Worm (Caenorhabditis elegans) whole organism, early embryonic: Measurements from ENCODE around the gene npr-6.

Experiments used
- B0310.2 ChIP-seq: sonication (generic microtip); optimal IDR thresholded peaks from 2 replicates; lab custom pipeline; 2016; ENCODE audit warnings: mild to moderate bottlenecking, missing genetic modification characterization, missing compliant biosample characterization
- F13C5.2 ChIP-seq: sonication (generic microtip); optimal IDR thresholded peaks from 2 replicates; lab custom pipeline; 2017; ENCODE audit warnings: mild to moderate bottlenecking, missing genetic modification characterization, inconsistent platforms, missing compliant biosample characterization
- aly-1 ChIP-seq: sonication (generic microtip); optimal IDR thresholded peaks from 2 replicates; lab custom pipeline; 2016; ENCODE audit warnings: missing genetic modification characterization, missing compliant biosample characterization
- ama-1 ChIP-seq: fragments of 150-350 bp; optimal IDR thresholded peaks from 2 replicates; lab custom pipeline; 2014
- ceh-13 ChIP-seq: fragments of 200-800 bp; sonication (Bioruptor generic); optimal IDR thresholded peaks from 2 replicates; lab custom pipeline; 2018; ENCODE audit warnings: mild to moderate bottlenecking, missing genetic modification characterization, missing compliant biosample characterization
- ceh-36 ChIP-seq: sonication (generic microtip); optimal IDR thresholded peaks from 2 replicates; lab custom pipeline; 2016; ENCODE audit warnings: missing genetic modification characterization, inconsistent platforms, missing compliant biosample characterization
- ets-7 ChIP-seq: sonication (generic microtip); optimal IDR thresholded peaks from 2 replicates; lab custom pipeline; 2016; ENCODE audit warnings: missing genotype, missing genetic modification characterization, missing compliant biosample characterization
- flt-1 ChIP-seq: fragments of 200-800 bp; sonication (Bioruptor generic); IDR thresholded peaks from 2 replicates; pipeline ENCODE4 v1.3.6; 2022; ENCODE audit warnings: missing genetic modification characterization, missing compliant biosample characterization
- hmbx-1 ChIP-seq: sonication (generic microtip); optimal IDR thresholded peaks from 2 replicates; lab custom pipeline; 2016; ENCODE audit warnings: mild to moderate bottlenecking, missing genetic modification characterization, missing compliant biosample characterization
- hmg-4 ChIP-seq: fragments of 200-800 bp; sonication (Bioruptor generic); optimal IDR thresholded peaks from 2 replicates; lab custom pipeline; 2018; ENCODE audit warnings: mild to moderate bottlenecking, missing genetic modification characterization, missing compliant biosample characterization
- hnd-1 ChIP-seq: sonication (generic microtip); optimal IDR thresholded peaks from 2 replicates; lab custom pipeline; 2016; ENCODE audit warnings: missing genetic modification characterization, missing compliant biosample characterization
- pes-1 ChIP-seq: fragments of 200-800 bp; sonication (Bioruptor generic); IDR thresholded peaks from 2 replicates; pipeline ENCODE4 v1.3.6; 2022; ENCODE audit warnings: missing genetic modification reagents, missing genetic modification characterization, missing compliant biosample characterization
- scrt-1 ChIP-seq: fragments of 200-800 bp; sonication (Bioruptor generic); IDR thresholded peaks from 2 replicates; pipeline ENCODE4 v1.3.6; 2022; ENCODE audit warnings: missing genetic modification characterization, missing compliant biosample characterization
- sea-1 ChIP-seq: fragments of 200-800 bp; sonication (Bioruptor generic); conservative IDR thresholded peaks from 2 replicates; pipeline ENCODE4 v1.3.6; 2022; ENCODE audit warnings: missing genetic modification characterization, missing compliant biosample characterization
- tbx-11 ChIP-seq: fragments of 200-800 bp; sonication (Bioruptor generic); IDR thresholded peaks from 2 replicates; pipeline ENCODE4 v1.3.6; 2022; ENCODE audit warnings: missing genetic modification characterization, missing compliant biosample characterization
- tbx-37 ChIP-seq: fragments of 200-800 bp; sonication (Bioruptor generic); conservative IDR thresholded peaks from 2 replicates; pipeline ENCODE4 v1.3.6; 2022; ENCODE audit warnings: missing genetic modification reagents, missing genetic modification characterization, missing compliant biosample characterization
- tra-4 ChIP-seq: sonication (generic microtip); optimal IDR thresholded peaks from 2 replicates; lab custom pipeline; 2017; ENCODE audit warnings: missing genetic modification characterization, missing compliant biosample characterization

npr-6 gene

DNA sequence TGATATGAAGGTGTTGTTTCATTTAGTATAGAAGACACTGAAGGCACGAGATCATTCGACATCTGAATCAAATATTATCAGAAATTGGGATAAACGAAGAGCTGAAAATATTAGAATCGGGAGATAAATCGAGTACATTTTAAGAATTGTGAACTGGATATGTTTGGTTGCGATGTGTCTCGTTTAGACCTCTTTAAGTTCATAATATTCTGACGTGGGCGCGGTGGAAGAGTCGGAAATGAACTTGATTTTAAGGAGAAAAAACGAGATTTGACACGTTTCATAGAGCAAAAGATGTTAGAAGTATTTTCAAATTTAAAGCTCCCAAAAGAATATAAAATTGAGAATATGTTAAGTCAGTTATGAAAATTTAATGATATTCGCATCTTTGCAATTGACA, at the start of gene npr-6:
TSS of gene npr-6 (minus strand) at position 101 of the 400 bp plus-strand sequence.
- TF ChIP-seq B0310.2 (tag; lab: Kevin White, UChicago) (no peak), ets-7 (tag; lab: Kevin White, UChicago) (no peak), ama-1 (lab: Kevin White, UChicago) (no peak), scrt-1 (GFP tag; lab: Robert Waterston, UW) (no peak)

DNA sequence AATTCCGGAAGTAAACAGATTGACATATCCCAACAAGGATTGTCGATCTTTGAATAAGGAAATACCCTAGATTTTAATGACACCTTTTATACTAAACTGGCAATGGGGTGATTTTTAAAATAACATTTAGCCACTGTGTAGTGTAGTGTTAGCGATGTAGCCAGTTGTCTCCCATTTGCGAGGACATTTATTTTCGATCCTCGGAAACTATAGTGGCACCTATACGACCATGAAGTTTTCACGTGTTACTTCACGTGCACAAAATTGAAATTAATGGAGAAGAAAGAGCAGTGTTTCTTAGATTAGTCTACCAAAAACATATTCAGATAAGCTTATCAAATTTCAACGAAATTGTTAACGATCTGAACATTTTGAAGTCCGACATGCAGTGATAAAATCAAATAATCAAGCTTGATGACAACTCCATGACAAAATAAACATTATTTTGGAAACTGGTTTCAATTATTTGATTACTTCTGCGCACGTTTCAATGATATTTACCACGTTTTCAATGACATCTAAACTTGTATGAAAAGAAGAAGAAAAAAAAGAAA, 47.8 kb upstream of the npr-6 start, which contains the start of gene R07E3.4:
TSS of gene R07E3.4 (minus strand) at position 51 of the 554 bp plus-strand sequence.
- TF ChIP-seq sea-1: no peak
- no peak for TF ChIP-seq tbx-11 (GFP tag; lab: Robert Waterston, UW)
- no peak for TF ChIP-seq F13C5.2 (tag; lab: Kevin White, UChicago)
- TF ChIP-seq ets-7 (tag; lab: Kevin White, UChicago): no peak

ce11 chrX:10332035-10332614, 46.6 kb upstream of the npr-6 start:
- no peak for TF ChIP-seq B0310.2 (tag; lab: Kevin White, UChicago)
- TF ChIP-seq ceh-36: no peak
- no peak for TF ChIP-seq flt-1
- TF ChIP-seq tbx-11 (GFP tag; lab: Robert Waterston, UW): no peak
- TF ChIP-seq sea-1: no peak
- TF ChIP-seq scrt-1 (GFP tag; lab: Robert Waterston, UW): no peak
- no peak for TF ChIP-seq hmg-4
- TF ChIP-seq pes-1 (GFP tag; lab: Robert Waterston, UW): no peak
- TF ChIP-seq ama-1 (lab: Kevin White, UChicago): no peak
- TF ChIP-seq hnd-1 (tag; lab: Kevin White, UChicago): no peak
- no peak for TF ChIP-seq ets-7 (tag; lab: Kevin White, UChicago)
- no peak for TF ChIP-seq tra-4 (tag; lab: Kevin White, UChicago)
- no peak for TF ChIP-seq ceh-13 (GFP tag; lab: Kevin White, UChicago)
- no peak for TF ChIP-seq F13C5.2 (tag; lab: Kevin White, UChicago)
- no peak for TF ChIP-seq tbx-37

DNA sequence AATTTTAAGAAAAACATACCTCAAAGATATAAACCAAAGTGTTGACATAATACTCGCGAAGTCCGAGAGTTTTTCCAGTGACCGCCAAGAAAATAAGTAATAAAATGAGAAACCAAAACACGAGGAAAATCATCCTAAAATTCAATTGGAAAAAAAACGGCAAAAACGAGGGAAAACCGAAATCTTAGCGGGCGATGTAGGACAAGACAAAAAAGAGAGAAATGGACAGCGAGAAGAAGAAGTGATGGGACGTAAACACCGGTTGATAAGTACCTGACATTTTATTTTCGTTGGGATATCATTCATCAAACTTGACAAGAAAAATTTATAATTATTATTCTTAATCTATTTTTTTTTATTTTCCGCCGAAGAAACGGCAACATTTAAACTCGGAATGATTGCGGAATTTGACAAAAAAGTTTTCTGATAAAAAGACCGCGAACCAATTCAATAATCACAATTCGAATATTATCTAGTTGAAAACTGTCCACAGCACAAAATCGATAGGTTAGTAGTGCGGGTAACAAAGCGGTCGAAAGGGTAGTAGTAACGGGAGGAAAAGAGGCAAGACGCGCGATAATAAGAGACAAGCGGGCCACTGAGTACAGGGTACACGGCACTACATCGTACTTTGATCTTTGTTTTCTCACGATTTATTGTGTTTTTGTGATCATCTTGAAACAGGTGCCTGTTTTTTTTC, 41.9 kb upstream of the npr-6 start, which contains the start of gene acl-5:
TSS of gene acl-5 (minus strand) at position 134 of the 700 bp plus-strand sequence.
- TF ChIP-seq B0310.2 (tag; lab: Kevin White, UChicago): no peak

ce11 chrX:10321401-10321800, 35.9 kb upstream of the npr-6 start:
- TF ChIP-seq F13C5.2 (tag; lab: Kevin White, UChicago) (no peak), ama-1 (lab: Kevin White, UChicago) (no peak), pes-1 (GFP tag; lab: Robert Waterston, UW) (no peak), ets-7 (tag; lab: Kevin White, UChicago) (no peak), tra-4 (tag; lab: Kevin White, UChicago) (no peak), hnd-1 (tag; lab: Kevin White, UChicago) (no peak)

DNA sequence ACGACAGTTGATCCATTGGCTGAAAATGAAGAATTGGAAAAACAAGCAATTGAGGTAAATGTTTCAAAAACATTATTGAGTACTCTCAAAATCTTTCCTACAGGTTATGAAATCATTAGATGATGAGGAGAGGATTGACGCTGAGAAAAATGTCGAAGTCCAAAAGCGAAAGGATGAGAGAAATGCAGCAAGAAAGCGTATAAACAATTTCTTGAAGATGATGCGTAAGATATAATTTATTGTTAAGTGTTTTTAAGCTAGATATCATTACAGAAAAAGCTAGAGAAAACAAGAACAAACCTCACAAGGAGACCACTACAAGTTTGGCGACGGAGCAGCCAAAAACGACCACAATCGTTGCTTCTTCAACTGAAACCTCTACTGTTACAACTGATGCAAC, 34.1 kb upstream of the npr-6 start:
- no peak for TF ChIP-seq sea-1
- TF ChIP-seq ceh-36: no peak
- no peak for TF ChIP-seq scrt-1 (GFP tag; lab: Robert Waterston, UW)
- TF ChIP-seq ama-1 (lab: Kevin White, UChicago): no peak
- no peak for TF ChIP-seq hmg-4
- TF ChIP-seq ceh-13 (GFP tag; lab: Kevin White, UChicago): no peak
- no peak for TF ChIP-seq B0310.2 (tag; lab: Kevin White, UChicago)
- no peak for TF ChIP-seq hnd-1 (tag; lab: Kevin White, UChicago)
- no peak for TF ChIP-seq tbx-11 (GFP tag; lab: Robert Waterston, UW)
- TF ChIP-seq aly-1 (tag; lab: Kevin White, UChicago): no peak
- no peak for TF ChIP-seq flt-1
- no peak for TF ChIP-seq hmbx-1 (tag; lab: Kevin White, UChicago)
- no peak for TF ChIP-seq pes-1 (GFP tag; lab: Robert Waterston, UW)
- TF ChIP-seq tbx-37: no peak

ce11 chrX:10318437-10318836, 32.9 kb upstream of the npr-6 start:
- TF ChIP-seq aly-1 (tag; lab: Kevin White, UChicago) (no peak), ama-1 (lab: Kevin White, UChicago) (no peak), ceh-36 (no peak), tbx-11 (GFP tag; lab: Robert Waterston, UW) (no peak), hmg-4 (no peak), scrt-1 (GFP tag; lab: Robert Waterston, UW) (no peak), B0310.2 (tag; lab: Kevin White, UChicago) (no peak), pes-1 (GFP tag; lab: Robert Waterston, UW) (no peak), tbx-37 (no peak), ets-7 (tag; lab: Kevin White, UChicago) (no peak), hnd-1 (tag; lab: Kevin White, UChicago) (no peak), F13C5.2 (tag; lab: Kevin White, UChicago) (no peak), flt-1 (no peak), hmbx-1 (tag; lab: Kevin White, UChicago) (no peak), sea-1 (no peak), ceh-13 (GFP tag; lab: Kevin White, UChicago) (no peak), tra-4 (tag; lab: Kevin White, UChicago) (no peak)
